Fruit fly (Drosophila melanogaster) whole organism, wandering third instar larva: Measurements from ENCODE around the gene CG13724.

Experiments used
- GATAd ChIP-seq: sonication (Bioruptor generic); optimal IDR thresholded peaks from 2 replicates; lab custom pipeline; 2016; ENCODE audit warnings: missing biosample characterization, missing genetic modification characterization
- Hr78 ChIP-seq: fragments of >200 bp; optimal IDR thresholded peaks from 2 replicates; lab custom pipeline; 2017; ENCODE audit warnings: missing biosample characterization, missing genetic modification characterization
- Jra ChIP-seq: sonication (Bioruptor generic); optimal IDR thresholded peaks from 2 replicates; lab custom pipeline; 2016; ENCODE audit warnings: missing biosample characterization, missing genetic modification characterization
- Myc ChIP-seq: fragments of >200 bp; optimal IDR thresholded peaks from 2 replicates; lab custom pipeline; 2017
- Rel ChIP-seq, 2 experiments: fragments of 200-800 bp; sonication (Bioruptor generic) in 1 of 2; optimal IDR thresholded peaks; 2 replicates in 1 of 2; 3 replicates in 1 of 2; lab custom pipeline; 2016 to 2019; ENCODE audit warnings: mild to moderate bottlenecking in 2 of 2, missing biosample characterization in 2 of 2, missing genetic modification characterization in 2 of 2, moderate library complexity in 1 of 2
- br ChIP-seq: fragments of 200-800 bp; sonication (Bioruptor generic); optimal IDR thresholded peaks from 2 replicates; lab custom pipeline; 2016; ENCODE audit warnings: missing biosample characterization, missing genetic modification characterization
- dmrt93B ChIP-seq: fragments of 200-800 bp; sonication (Bioruptor generic); optimal IDR thresholded peaks from 2 replicates; lab custom pipeline; 2018; ENCODE audit warnings: missing biosample characterization, mild to moderate bottlenecking, missing genetic modification characterization
- foxo ChIP-seq, 2 experiments: fragments of 200-800 bp; sonication (Bioruptor generic); optimal IDR thresholded peaks; 2 replicates in 1 of 2; 3 replicates in 1 of 2; lab custom pipeline; 2016 to 2017; ENCODE audit warnings: missing biosample characterization in 2 of 2, missing genetic modification characterization in 2 of 2
- fru ChIP-seq: fragments of 200-800 bp; sonication (Bioruptor generic); optimal IDR thresholded peaks from 3 replicates; lab custom pipeline; 2016; ENCODE audit warnings: missing biosample characterization, mild to moderate bottlenecking, missing genetic modification characterization
- lola ChIP-seq: fragments of >200 bp; optimal IDR thresholded peaks from 2 replicates; lab custom pipeline; 2017; ENCODE audit warnings: missing biosample characterization, missing genetic modification characterization
- psq ChIP-seq: fragments of 200-800 bp; sonication (Bioruptor generic); optimal IDR thresholded peaks from 3 replicates; lab custom pipeline; 2017; ENCODE audit warnings: missing biosample characterization, mild to moderate bottlenecking, missing genetic modification characterization, moderate library complexity
- sv ChIP-seq: fragments of 200-800 bp; sonication (Bioruptor generic); optimal IDR thresholded peaks from 3 replicates; lab custom pipeline; 2016; ENCODE audit warnings: missing biosample characterization, missing genetic modification characterization
- tai ChIP-seq: sonication (Bioruptor generic); optimal IDR thresholded peaks from 2 replicates; lab custom pipeline; 2016; ENCODE audit warnings: missing biosample characterization, missing genetic modification characterization
- usp ChIP-seq: fragments of >200 bp; optimal IDR thresholded peaks from 2 replicates; lab custom pipeline; 2017; ENCODE audit warnings: missing biosample characterization, missing genetic modification characterization

DNA sequence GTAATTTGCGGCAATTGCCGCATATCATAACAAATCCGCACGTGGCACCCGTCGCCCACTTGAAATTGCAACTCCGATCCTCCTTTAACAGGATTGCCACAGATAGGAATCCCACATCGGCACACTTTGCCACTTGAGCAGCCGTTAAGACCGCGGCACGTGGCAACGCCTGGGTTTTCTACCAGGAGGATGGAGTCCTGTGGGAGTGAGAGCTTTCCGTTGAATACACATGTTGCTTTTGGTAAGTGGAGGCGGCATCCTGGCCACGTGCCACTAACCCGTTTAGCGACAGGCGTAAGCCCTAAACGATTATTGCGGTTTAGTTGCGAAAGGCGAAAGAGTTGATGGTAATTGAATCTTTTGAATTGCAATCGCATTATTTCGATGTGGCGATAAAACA lies 35.8 kb downstream of the CG13724 start:
- TF ChIP-seq psq = no peak
- TF ChIP-seq tai (GFP tag; lab: Kevin White, UChicago) = no peak
- no peak for TF ChIP-seq foxo (GFP tag; optimal IDR thresholded peaks at IDR 0.05; lab: Kevin White, UChicago)
- no peak for TF ChIP-seq sv (GFP tag; lab: Kevin White, UChicago)
- no peak for TF ChIP-seq Hr78 (GFP tag; lab: Kevin White, UChicago)
- no peak for TF ChIP-seq dmrt93B (GFP tag; lab: Kevin White, UChicago)
- TF ChIP-seq Jra (GFP tag; lab: Kevin White, UChicago) = no peak
- TF ChIP-seq lola = no peak
- TF ChIP-seq GATAd (GFP tag; lab: Kevin White, UChicago) = no peak
- TF ChIP-seq Myc = no peak
- no peak for TF ChIP-seq Rel (GFP tag; optimal IDR thresholded peaks at IDR 0.05; lab: Kevin White, UChicago)
- no peak for TF ChIP-seq Rel (tag; optimal IDR thresholded peaks at IDR 0.05; lab: Kevin White, UChicago)
- no peak for TF ChIP-seq fru (GFP tag; lab: Kevin White, UChicago)
- TF ChIP-seq br (GFP tag; lab: Kevin White, UChicago) = no peak
- no peak for TF ChIP-seq usp (GFP tag; lab: Kevin White, UChicago)
